Worm (Caenorhabditis elegans): ENCODE results near the gene F09C6.16.

ce11 chrV:16958975-16959374, 49.2 kb upstream of the F09C6.16 start:
- TF ChIP-seq lin-13 (GFP tag; optimal IDR thresholded peaks at IDR 0.05), result no peak
- TF ChIP-seq snpc-4 (tag; optimal IDR thresholded peaks at IDR 0.05), result no peak
- TF ChIP-seq C16A3.4 (tag; optimal IDR thresholded peaks at IDR 0.05), result no peak
- TF ChIP-seq ces-1 (GFP tag; optimal IDR thresholded peaks at IDR 0.05), result no peak
- no peak for TF ChIP-seq aly-2 (tag; optimal IDR thresholded peaks at IDR 0.05)
- TF ChIP-seq ama-1 (optimal IDR thresholded peaks at IDR 0.05), result no peak
- TF ChIP-seq egl-27 (tag; optimal IDR thresholded peaks at IDR 0.05), result no peak
- TF ChIP-seq blmp-1 (tag; optimal IDR thresholded peaks at IDR 0.05), result no peak
- no peak for TF ChIP-seq lin-39 (tag; optimal IDR thresholded peaks at IDR 0.05)
- TF ChIP-seq tlp-1 (tag; optimal IDR thresholded peaks at IDR 0.05), result no peak

All from whole organism, L1 larva.